Fruit fly (Drosophila melanogaster) whole organism, embryonic: ENCODE results near the gene ph-d.
A peak's percentile ranks its signal among the peaks of the same experiment; 100 is the strongest.

ENCODE experiments used
- Ada2b ChIP-seq: fragments of 200-800 bp; sonication (Bioruptor generic); IDR thresholded peaks from 2 replicates; pipeline ENCODE4 v1.3.6; 2022; ENCODE audit warnings: missing biosample characterization, missing genetic modification characterization
- Antp ChIP-seq: fragments of 200-800 bp; sonication (Bioruptor generic); optimal IDR thresholded peaks from 3 replicates; lab custom pipeline; 2016; ENCODE audit warnings: missing biosample characterization, missing genetic modification characterization
- Bgb ChIP-seq: fragments of 200-800 bp; sonication (Bioruptor generic); IDR thresholded peaks from 2 replicates; pipeline ENCODE4 v1.3.6; 2022; ENCODE audit warnings: missing biosample characterization, missing genetic modification characterization; ENCODE audit not compliant: partially characterized antibody
- CG10366 ChIP-seq: fragments of 200-800 bp; sonication (Bioruptor generic); IDR thresholded peaks from 2 replicates; pipeline ENCODE4 v1.3.6; 2022; ENCODE audit warnings: missing biosample characterization, missing genetic modification characterization
- CG10565 ChIP-seq: fragments of 200-800 bp; sonication (Bioruptor generic); optimal IDR thresholded peaks from 3 replicates; lab custom pipeline; 2016; ENCODE audit warnings: missing biosample characterization, mild to moderate bottlenecking, missing genetic modification characterization
- CG10979 ChIP-seq: fragments of 200-800 bp; sonication (Bioruptor generic); optimal IDR thresholded peaks from 2 replicates; lab custom pipeline; 2018; ENCODE audit warnings: missing biosample characterization, mild to moderate bottlenecking, missing genetic modification characterization, moderate library complexity
- CG11398 ChIP-seq: fragments of 200-800 bp; sonication (Bioruptor generic); optimal IDR thresholded peaks from 2 replicates; lab custom pipeline; 2016; ENCODE audit warnings: missing biosample characterization, missing genetic modification characterization
- CG12299 ChIP-seq: fragments of 200-800 bp; sonication (Bioruptor generic); optimal IDR thresholded peaks from 2 replicates; lab custom pipeline; 2018; ENCODE audit warnings: missing biosample characterization, mild to moderate bottlenecking, missing genetic modification characterization
- CG12942 ChIP-seq: fragments of 200-800 bp; sonication (Bioruptor generic); optimal IDR thresholded peaks from 3 replicates; lab custom pipeline; 2016; ENCODE audit warnings: missing biosample characterization, missing genetic modification characterization
- CG14965 ChIP-seq: fragments of 200-800 bp; sonication (Bioruptor generic); optimal IDR thresholded peaks from 2 replicates; lab custom pipeline; 2016; ENCODE audit warnings: missing biosample characterization, missing genetic modification characterization, borderline replicate concordance
- CG15479 ChIP-seq: fragments of 200-800 bp; sonication (Bioruptor generic); optimal IDR thresholded peaks from 3 replicates; lab custom pipeline; 2019; ENCODE audit warnings: missing biosample characterization, mild to moderate bottlenecking, missing genetic modification characterization, moderate library complexity
- CG17802 ChIP-seq: fragments of 200-800 bp; sonication (Bioruptor generic); optimal IDR thresholded peaks from 2 replicates; lab custom pipeline; 2018; ENCODE audit warnings: missing biosample characterization, mild to moderate bottlenecking, missing genetic modification characterization, moderate library complexity
- CG2199 ChIP-seq: fragments of 200-800 bp; sonication (Bioruptor generic); IDR thresholded peaks from 3 replicates; pipeline ENCODE4 v1.3.6; 2022; ENCODE audit warnings: missing biosample characterization, missing genetic modification characterization
- CG2678 ChIP-seq: fragments of 200-800 bp; sonication (Bioruptor generic); optimal IDR thresholded peaks from 3 replicates; lab custom pipeline; 2019; ENCODE audit warnings: missing biosample characterization, mild to moderate bottlenecking, missing genetic modification characterization, moderate library complexity
- CG31441 ChIP-seq: fragments of 200-800 bp; sonication (Bioruptor generic); IDR thresholded peaks from 2 replicates; pipeline ENCODE4 v1.3.6; 2022; ENCODE audit warnings: missing biosample characterization, missing genetic modification characterization
- CG32532 ChIP-seq: fragments of 200-800 bp; sonication (Bioruptor generic); IDR thresholded peaks from 2 replicates; pipeline ENCODE4 v1.3.6; 2022; ENCODE audit warnings: missing biosample characterization, missing genetic modification characterization
- CG3281 ChIP-seq: fragments of 200-800 bp; sonication (Bioruptor generic); optimal IDR thresholded peaks from 3 replicates; lab custom pipeline; 2017; ENCODE audit warnings: missing biosample characterization, mild to moderate bottlenecking, missing genetic modification characterization
- CG33557 ChIP-seq: fragments of 200-800 bp; sonication (Bioruptor generic); optimal IDR thresholded peaks from 2 replicates; lab custom pipeline; 2019; ENCODE audit warnings: missing biosample characterization, mild to moderate bottlenecking, missing genetic modification characterization, moderate library complexity
- CG5953 ChIP-seq: fragments of 200-800 bp; sonication (Bioruptor generic); IDR thresholded peaks from 2 replicates; pipeline ENCODE4 v1.3.6; 2022; ENCODE audit warnings: missing biosample characterization, missing genetic modification characterization
- CG6683 ChIP-seq: fragments of 200-800 bp; sonication (Bioruptor generic); optimal IDR thresholded peaks from 2 replicates; lab custom pipeline; 2017; ENCODE audit warnings: missing biosample characterization, mild to moderate bottlenecking, missing genetic modification characterization, missing genetic modification reagents
- CG9437 ChIP-seq: fragments of 200-800 bp; sonication (Bioruptor generic); optimal IDR thresholded peaks from 2 replicates; lab custom pipeline; 2018; ENCODE audit warnings: missing biosample characterization, mild to moderate bottlenecking, missing genetic modification characterization
- CG9609 ChIP-seq: fragments of 200-800 bp; sonication (Bioruptor generic); optimal IDR thresholded peaks from 3 replicates; lab custom pipeline; 2016; ENCODE audit warnings: missing biosample characterization, missing genetic modification characterization
- CG9817 ChIP-seq: fragments of 200-800 bp; sonication (Bioruptor generic); optimal IDR thresholded peaks from 2 replicates; lab custom pipeline; 2018; ENCODE audit warnings: missing biosample characterization, mild to moderate bottlenecking, missing genetic modification characterization, moderate library complexity
- CoRest ChIP-seq: fragments of 200-800 bp; sonication (Bioruptor generic); optimal IDR thresholded peaks from 3 replicates; lab custom pipeline; 2018; ENCODE audit warnings: missing biosample characterization, mild to moderate bottlenecking, missing genetic modification characterization, moderate library complexity
- Dad ChIP-seq: fragments of 200-800 bp; sonication (Bioruptor generic); optimal IDR thresholded peaks from 3 replicates; lab custom pipeline; 2016; ENCODE audit warnings: missing biosample characterization, missing genetic modification characterization
- Dp ChIP-seq: fragments of 200-800 bp; sonication (Bioruptor generic); optimal IDR thresholded peaks from 2 replicates; lab custom pipeline; 2018; ENCODE audit warnings: missing biosample characterization, mild to moderate bottlenecking, missing genetic modification characterization, moderate library complexity
- HLHmδ ChIP-seq: fragments of 200-800 bp; sonication (Bioruptor generic); optimal IDR thresholded peaks from 2 replicates; lab custom pipeline; 2018; ENCODE audit warnings: missing biosample characterization, mild to moderate bottlenecking, missing genetic modification characterization, moderate library complexity
- Hey ChIP-seq: fragments of 200-800 bp; sonication (Bioruptor generic); optimal IDR thresholded peaks from 3 replicates; lab custom pipeline; 2018; ENCODE audit warnings: missing biosample characterization, mild to moderate bottlenecking, missing genetic modification characterization
- Jarid2 ChIP-seq: fragments of 200-800 bp; sonication (Bioruptor generic); optimal IDR thresholded peaks from 3 replicates; lab custom pipeline; 2017; ENCODE audit warnings: mild to moderate bottlenecking, missing biosample characterization, missing genetic modification reagents, missing genetic modification characterization
- Lhr ChIP-seq: fragments of 200-800 bp; sonication (Bioruptor generic); optimal IDR thresholded peaks from 3 replicates; lab custom pipeline; 2017; ENCODE audit warnings: mild to moderate bottlenecking, missing biosample characterization, missing genetic modification reagents, missing genetic modification characterization
- Max ChIP-seq: fragments of 200-800 bp; sonication (Bioruptor generic); optimal IDR thresholded peaks from 2 replicates; lab custom pipeline; 2016; ENCODE audit warnings: missing biosample characterization, mild to moderate bottlenecking, missing genetic modification characterization
- Myb ChIP-seq: fragments of 200-800 bp; sonication (Bioruptor generic); optimal IDR thresholded peaks from 2 replicates; lab custom pipeline; 2016; ENCODE audit warnings: missing biosample characterization, missing genetic modification characterization
- Nf-YA ChIP-seq: fragments of 200-800 bp; sonication (Bioruptor generic); IDR thresholded peaks from 2 replicates; pipeline ENCODE4 v1.3.6; 2022; ENCODE audit warnings: missing biosample characterization, missing genetic modification characterization
- Oaz ChIP-seq: fragments of 200-800 bp; sonication (Bioruptor generic); IDR thresholded peaks from 2 replicates; pipeline ENCODE4 v1.3.6; 2022; ENCODE audit warnings: missing biosample characterization, missing genetic modification characterization
- Opbp ChIP-seq: fragments of 200-800 bp; sonication (Bioruptor generic); IDR thresholded peaks from 3 replicates; pipeline ENCODE4 v1.3.6; 2022; ENCODE audit warnings: missing biosample characterization, missing genetic modification characterization; ENCODE audit not compliant: partially characterized antibody
- PHDP ChIP-seq: fragments of 200-800 bp; sonication (Bioruptor generic); optimal IDR thresholded peaks from 3 replicates; lab custom pipeline; 2018; ENCODE audit warnings: missing biosample characterization, mild to moderate bottlenecking, missing genetic modification characterization, moderate library complexity
- Pdp1 ChIP-seq, 2 experiments: fragments of 200-800 bp; sonication (Bioruptor generic); optimal IDR thresholded peaks; 3 replicates each; lab custom pipeline; 2016; ENCODE audit warnings: missing biosample characterization in 2 of 2, missing genetic modification characterization in 2 of 2, mild to moderate bottlenecking in 1 of 2, moderate library complexity in 1 of 2
- bcd ChIP-seq: fragments of 200-800 bp; sonication (Bioruptor generic); optimal IDR thresholded peaks from 2 replicates; lab custom pipeline; 2017; ENCODE audit warnings: missing biosample characterization, mild to moderate bottlenecking, missing genetic modification characterization
- corto ChIP-seq: fragments of 200-800 bp; sonication (Bioruptor generic); optimal IDR thresholded peaks from 2 replicates; lab custom pipeline; 2016; ENCODE audit warnings: missing biosample characterization, mild to moderate bottlenecking, missing genetic modification characterization, moderate library complexity
- eve ChIP-seq, 2 experiments: fragments of >200 bp; optimal IDR thresholded peaks; 2 replicates each; lab custom pipeline; 2017; ENCODE audit warnings: missing biosample characterization in 2 of 2, missing genetic modification characterization in 2 of 2
- hb ChIP-seq: fragments of 200-800 bp; sonication (Bioruptor generic); IDR thresholded peaks from 3 replicates; pipeline ENCODE4 v1.3.6; 2022; ENCODE audit warnings: missing biosample characterization, missing genetic modification characterization; ENCODE audit not compliant: partially characterized antibody
- kah ChIP-seq: fragments of 200-800 bp; sonication (Bioruptor generic); optimal IDR thresholded peaks from 2 replicates; lab custom pipeline; 2018; ENCODE audit warnings: missing biosample characterization, mild to moderate bottlenecking, missing genetic modification characterization
- knrl ChIP-seq: fragments of 200-800 bp; sonication (Bioruptor generic); IDR thresholded peaks from 3 replicates; pipeline ENCODE4 v1.3.6; 2022; ENCODE audit warnings: missing biosample characterization, missing genetic modification characterization; ENCODE audit not compliant: partially characterized antibody
- lov ChIP-seq, 2 experiments: fragments of 200-800 bp in 1 of 2; fragments of >200 bp in 1 of 2; sonication (Bioruptor generic) in 1 of 2; IDR thresholded peaks in 1 of 2; optimal IDR thresholded peaks in 1 of 2; 2 replicates in 1 of 2; 3 replicates in 1 of 2; pipeline versions ENCODE4 v1.3.6 to Lab custom; 2017 to 2022; ENCODE audit warnings: missing biosample characterization in 1 of 2, missing genetic modification characterization in 1 of 2
- pita ChIP-seq: fragments of 200-800 bp; sonication (Bioruptor generic); optimal IDR thresholded peaks from 2 replicates; lab custom pipeline; 2017; ENCODE audit warnings: missing biosample characterization, mild to moderate bottlenecking, missing genetic modification characterization
- prd ChIP-seq, 3 experiments: fragments of >200 bp in 2 of 3; fragments of 200-800 bp in 1 of 3; sonication (Bioruptor generic) in 1 of 3; optimal IDR thresholded peaks in 2 of 3; IDR thresholded peaks in 1 of 3; 2 replicates in 2 of 3; 3 replicates in 1 of 3; pipeline versions ENCODE4 v1.3.6 to Lab custom; 2017 to 2022; ENCODE audit warnings: missing biosample characterization in 1 of 3, missing genetic modification characterization in 1 of 3
- sr ChIP-seq: fragments of 200-800 bp; sonication (Bioruptor generic); IDR thresholded peaks from 3 replicates; pipeline ENCODE4 v1.3.6; 2022; ENCODE audit warnings: missing biosample characterization, missing genetic modification characterization
- toy ChIP-seq: fragments of 200-800 bp; sonication (Bioruptor generic); IDR thresholded peaks from 2 replicates; pipeline ENCODE4 v1.3.6; 2022; ENCODE audit warnings: missing biosample characterization, missing genetic modification characterization

The ph-d gene

DNA sequence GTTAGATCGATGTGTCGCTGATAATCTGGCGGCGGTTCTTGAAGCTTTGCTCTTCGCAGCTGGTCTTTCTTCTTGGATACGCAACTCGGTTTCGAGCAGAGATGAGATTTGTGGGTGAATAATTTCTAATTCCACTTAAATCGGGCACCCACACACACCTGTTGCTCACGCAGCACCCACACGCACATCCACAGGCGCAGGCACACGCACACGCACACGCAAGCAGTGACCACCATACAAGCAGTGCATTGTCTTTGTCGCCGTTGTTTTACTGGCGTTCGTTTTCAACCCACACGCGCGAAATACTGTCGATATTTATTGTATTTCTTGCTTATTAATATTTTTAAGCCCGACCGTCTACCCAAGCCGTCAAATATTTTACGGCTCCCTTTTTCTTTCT, 26.7 kb downstream of the ph-d start (continued):
- TF ChIP-seq CG15479 (GFP tag; lab: Kevin White, UChicago) = no peak
- no peak for TF ChIP-seq toy (GFP tag; lab: Robert Waterston, UW)
- no peak for TF ChIP-seq CG9437
- no peak for TF ChIP-seq knrl (GFP tag; lab: Robert Waterston, UW)
- TF ChIP-seq kah (GFP tag; lab: Kevin White, UChicago) = peak; percentile 75
- TF ChIP-seq hb (GFP tag; lab: Robert Waterston, UW) = no peak
- TF ChIP-seq Max (GFP tag; lab: Kevin White, UChicago) = no peak
- TF ChIP-seq CG31441 (GFP tag; lab: Robert Waterston, UW) = no peak
- no peak for TF ChIP-seq CG3281 (GFP tag; lab: Kevin White, UChicago)
- no peak for TF ChIP-seq CG9609 (GFP tag; lab: Kevin White, UChicago)
- no peak for TF ChIP-seq Jarid2 (GFP tag; lab: Kevin White, UChicago)
- no peak for TF ChIP-seq Nf-YA (GFP tag; lab: Robert Waterston, UW)
- no peak for TF ChIP-seq CG6683 (GFP tag; lab: Kevin White, UChicago)
- TF ChIP-seq CG10366 (GFP tag; lab: Robert Waterston, UW) = no peak
- no peak for TF ChIP-seq CG17802
- TF ChIP-seq Hey (tag; lab: Kevin White, UChicago) = no peak
- peak; percentile 86 for TF ChIP-seq sr (GFP tag; lab: Robert Waterston, UW)
- TF ChIP-seq Opbp = no peak
- TF ChIP-seq Ada2b (GFP tag; lab: Robert Waterston, UW) = no peak
- TF ChIP-seq CG5953 (GFP tag; lab: Robert Waterston, UW) = peak; percentile 36; the same call in 1 of the 2 replicates
- no peak for TF ChIP-seq eve (GFP tag; optimal IDR thresholded peaks at IDR 0.05; lab: Kevin White, UChicago)
- no peak for TF ChIP-seq Antp (GFP tag; lab: Kevin White, UChicago)
- TF ChIP-seq CG12299 (tag; lab: Kevin White, UChicago) = no peak
- TF ChIP-seq Dp (GFP tag; lab: Kevin White, UChicago) = no peak
- no peak for TF ChIP-seq CG14965
- TF ChIP-seq HLHmδ (GFP tag; lab: Kevin White, UChicago) = no peak
- no peak for TF ChIP-seq CG10979 (tag; lab: Kevin White, UChicago)
- no peak for TF ChIP-seq PHDP (tag; lab: Kevin White, UChicago)
- TF ChIP-seq CG2199 = 0 out of 3 replicates have a peak, but pooled peaks have one; percentile 35
- TF ChIP-seq pita = no peak
- TF ChIP-seq Myb = no peak

dm6 chrX:2094072-2094761, 28.9 kb downstream of the ph-d start, which contains the start of gene csw:
Gene csw (plus strand): TSS chrX:2094234.
- TF ChIP-seq CG9817 (tag; lab: Kevin White, UChicago) = peak; percentile 22
- TF ChIP-seq bcd (GFP tag; lab: Kevin White, UChicago) = peak; percentile 30
- peak; percentile 30 to 48 for TF ChIP-seq Pdp1 (GFP tag; optimal IDR thresholded peaks at IDR 0.05; lab: Kevin White, UChicago)
- peak; percentile 63; the same call in 1 of the 2 replicates for TF ChIP-seq Bgb (GFP tag; lab: Robert Waterston, UW)
- peak; percentile 57 for TF ChIP-seq CoRest
- no peak for TF ChIP-seq Oaz (GFP tag; lab: Robert Waterston, UW)
- peak; percentile 95 for TF ChIP-seq Lhr (GFP tag; lab: Kevin White, UChicago)
- TF ChIP-seq corto (GFP tag; lab: Kevin White, UChicago) = no peak
- no peak for TF ChIP-seq CG32532 (GFP tag; lab: Robert Waterston, UW)
- TF ChIP-seq CG10565 (GFP tag; lab: Kevin White, UChicago) = no peak
- peak; percentile 28 for TF ChIP-seq CG12942 (GFP tag; lab: Kevin White, UChicago)
- no peak for TF ChIP-seq prd (optimal IDR thresholded peaks at IDR 0.05; lab: Kevin White, UChicago)
- peak; percentile 34; the same call in 1 of the 3 replicates for TF ChIP-seq prd (GFP tag; IDR thresholded peaks at IDR 0.05; lab: Robert Waterston, UW)
- peak; percentile 34 for TF ChIP-seq CG10366 (GFP tag; lab: Robert Waterston, UW)
- no peak for TF ChIP-seq CG33557 (GFP tag; lab: Kevin White, UChicago)
- peak; percentile 15 for TF ChIP-seq CG2678
- TF ChIP-seq Dad (GFP tag; lab: Kevin White, UChicago) = peak; percentile 26
- no peak for TF ChIP-seq lov (optimal IDR thresholded peaks at IDR 0.05; lab: Kevin White, UChicago)
- no peak for TF ChIP-seq lov (GFP tag; IDR thresholded peaks at IDR 0.05; lab: Robert Waterston, UW)
- TF ChIP-seq CG11398 = peak; percentile 11
